Worm (Caenorhabditis elegans): ENCODE data around the gene K12H6.12.

DNA sequence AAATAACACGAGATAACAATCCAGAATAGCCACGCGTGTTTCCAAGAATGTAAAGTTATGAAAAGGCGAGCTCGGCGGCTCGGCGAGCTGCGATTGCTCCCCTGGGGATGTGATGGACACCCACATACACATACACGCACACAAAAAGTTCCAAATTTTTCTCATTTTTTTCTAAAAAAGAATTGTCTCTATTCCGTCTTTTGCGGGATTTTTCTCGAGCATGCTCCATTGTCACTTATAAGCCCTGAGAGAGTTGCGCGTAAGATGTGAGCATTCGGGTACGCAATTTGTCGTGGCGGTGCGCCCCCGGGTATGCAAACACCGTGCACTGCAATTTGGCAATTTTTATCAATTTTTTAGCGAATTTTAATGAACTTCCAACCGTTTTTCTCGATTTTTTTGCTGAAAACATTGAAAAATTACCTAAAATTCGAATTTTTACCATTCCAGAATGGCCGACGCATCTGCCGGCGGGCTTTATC, 20.9 kb upstream of the K12H6.12 start, which contains the start of the genes F08D12.12 and srpa-72:
- no peak for TF ChIP-seq drap-1 (GFP tag; optimal IDR thresholded peaks at IDR 0.05)
- TF ChIP-seq mep-1 (tag; optimal IDR thresholded peaks at IDR 0.05), result no peak
- TF ChIP-seq nhr-76 (tag; optimal IDR thresholded peaks at IDR 0.05), result no peak
- TF ChIP-seq ceh-39 (tag; optimal IDR thresholded peaks at IDR 0.05), result no peak
- no peak for TF ChIP-seq sem-2 (GFP tag; optimal IDR thresholded peaks at IDR 0.05)

Measured in whole organism, mixed stage, embryonic.